Worm (Caenorhabditis elegans) whole organism, L2 larva: ENCODE results near the gene ZK154.4.

ENCODE experiments used
- lin-39 ChIP-seq: fragments of 150-350 bp; optimal IDR thresholded peaks from 2 replicates; lab custom pipeline; 2014; ENCODE audit warnings: missing biosample characterization, missing genetic modification reagents, missing genetic modification characterization
- nhr-12 ChIP-seq: fragments of 150-350 bp; optimal IDR thresholded peaks from 2 replicates; lab custom pipeline; 2014; ENCODE audit warnings: missing biosample characterization, missing genetic modification characterization
- nhr-237 ChIP-seq: fragments of 150-350 bp; optimal IDR thresholded peaks from 2 replicates; lab custom pipeline; 2014; ENCODE audit warnings: missing biosample characterization, missing genetic modification characterization
- skn-1 ChIP-seq: sonication (generic microtip); optimal IDR thresholded peaks from 2 replicates; lab custom pipeline; 2017; ENCODE audit warnings: missing biosample characterization, missing genetic modification characterization
- ztf-11 ChIP-seq: sonication (generic microtip); optimal IDR thresholded peaks from 2 replicates; lab custom pipeline; 2017; ENCODE audit warnings: missing biosample characterization, missing genetic modification characterization

- TF ChIP-seq skn-1 (tag; lab: Kevin White, UChicago) (no peak), ztf-11 (tag; lab: Kevin White, UChicago) (no peak), nhr-12 (no peak), nhr-237 (no peak), lin-39 (tag; lab: Kevin White, UChicago) (no peak)
These were observed 8.4 kb downstream of the ZK154.4 start for ce11 chrX:7773714-7774318.
